Fruit fly (Drosophila melanogaster): ENCODE measurements around the gene Eip75B.

Gene Eip75B

dm6 chr3L:17942449-17942848 lies 122.0 kb downstream of the Eip75B start:
- TF ChIP-seq h (GFP tag; optimal IDR thresholded peaks at IDR 0.05): no peak
- TF ChIP-seq jim (GFP tag; optimal IDR thresholded peaks at IDR 0.05): no peak
- no peak for TF ChIP-seq Hr78 (GFP tag; optimal IDR thresholded peaks at IDR 0.05)
- TF ChIP-seq Abd-B (GFP tag; optimal IDR thresholded peaks at IDR 0.05): no peak
- TF ChIP-seq dmrt93B (GFP tag; optimal IDR thresholded peaks at IDR 0.05): no peak
- no peak for TF ChIP-seq psq (GFP tag; optimal IDR thresholded peaks at IDR 0.05)
- TF ChIP-seq fru (GFP tag; optimal IDR thresholded peaks at IDR 0.05): no peak
- TF ChIP-seq Hnf4 (GFP tag; optimal IDR thresholded peaks at IDR 0.05): no peak
- no peak for TF ChIP-seq Mio (GFP tag; optimal IDR thresholded peaks at IDR 0.05)
- TF ChIP-seq foxo (GFP tag; optimal IDR thresholded peaks at IDR 0.05): no peak
- TF ChIP-seq ey (GFP tag; optimal IDR thresholded peaks at IDR 0.05): no peak
- no peak for TF ChIP-seq Dfd (GFP tag; optimal IDR thresholded peaks at IDR 0.05)
- no peak for TF ChIP-seq br (GFP tag; optimal IDR thresholded peaks at IDR 0.05)

- TF ChIP-seq CG32264 (GFP tag; optimal IDR thresholded peaks at IDR 0.05): no peak
- no peak for TF ChIP-seq Sp1 (GFP tag; optimal IDR thresholded peaks at IDR 0.05)
- no peak for TF ChIP-seq Mio (GFP tag; optimal IDR thresholded peaks at IDR 0.05)
- no peak for TF ChIP-seq tai (GFP tag; optimal IDR thresholded peaks at IDR 0.05)
These were observed 122.9 kb downstream of the Eip75B start for dm6 chr3L:17941575-17941974.

- TF ChIP-seq HLH106 (tag; optimal IDR thresholded peaks at IDR 0.05) (no peak), CG32264 (GFP tag; optimal IDR thresholded peaks at IDR 0.05) (no peak), Sp1 (GFP tag; optimal IDR thresholded peaks at IDR 0.05) (no peak), Myc (optimal IDR thresholded peaks at IDR 0.05) (no peak), brk (GFP tag; optimal IDR thresholded peaks at IDR 0.05) (no peak), woc (GFP tag; optimal IDR thresholded peaks at IDR 0.05) (no peak), lola (GFP tag; optimal IDR thresholded peaks at IDR 0.05) (no peak), tai (GFP tag; optimal IDR thresholded peaks at IDR 0.05) (no peak), Dif (GFP tag; optimal IDR thresholded peaks at IDR 0.05; ENCODE audit: partially characterized antibody) (no peak), Hnf4 (GFP tag; optimal IDR thresholded peaks at IDR 0.05) (no peak), Hr78 (GFP tag; optimal IDR thresholded peaks at IDR 0.05) (no peak)
These were observed 123.5 kb downstream of the Eip75B start for dm6 chr3L:17940988-17941387.

dm6 chr3L:17939649-17940048 lies 124.8 kb downstream of the Eip75B start:
- no peak for TF ChIP-seq Dif (GFP tag; optimal IDR thresholded peaks at IDR 0.05; ENCODE audit: partially characterized antibody)
- TF ChIP-seq sage (GFP tag; optimal IDR thresholded peaks at IDR 0.05): no peak
- TF ChIP-seq HLH106 (tag; optimal IDR thresholded peaks at IDR 0.05): no peak

dm6 chr3L:17938622-17939021 lies 125.9 kb downstream of the Eip75B start:
- TF ChIP-seq brk (GFP tag; optimal IDR thresholded peaks at IDR 0.05) (no peak), usp (GFP tag; optimal IDR thresholded peaks at IDR 0.05) (no peak), woc (GFP tag; optimal IDR thresholded peaks at IDR 0.05) (no peak), CG32264 (GFP tag; optimal IDR thresholded peaks at IDR 0.05) (no peak), foxo (GFP tag; optimal IDR thresholded peaks at IDR 0.05) (no peak), Dif (GFP tag; optimal IDR thresholded peaks at IDR 0.05; ENCODE audit: partially characterized antibody) (no peak), Abd-B (GFP tag; optimal IDR thresholded peaks at IDR 0.05) (no peak), CG9705 (GFP tag; optimal IDR thresholded peaks at IDR 0.05) (no peak), ey (GFP tag; optimal IDR thresholded peaks at IDR 0.05) (no peak), sage (GFP tag; optimal IDR thresholded peaks at IDR 0.05) (no peak), fru (GFP tag; optimal IDR thresholded peaks at IDR 0.05) (no peak)

dm6 chr3L:17937315-17937714 lies 127.2 kb downstream of the Eip75B start:
- TF ChIP-seq usp (GFP tag; optimal IDR thresholded peaks at IDR 0.05): no peak
- TF ChIP-seq Hnf4 (GFP tag; optimal IDR thresholded peaks at IDR 0.05): no peak
- TF ChIP-seq dmrt93B (GFP tag; optimal IDR thresholded peaks at IDR 0.05): no peak
- no peak for TF ChIP-seq GATAd (GFP tag; optimal IDR thresholded peaks at IDR 0.05)
- no peak for TF ChIP-seq dl (GFP tag; optimal IDR thresholded peaks at IDR 0.05; ENCODE audit: insufficient read depth in 1 of 2, partially characterized antibody in 2 of 2)
- TF ChIP-seq sage (GFP tag; optimal IDR thresholded peaks at IDR 0.05): no peak
- TF ChIP-seq psq (GFP tag; optimal IDR thresholded peaks at IDR 0.05): no peak
- no peak for TF ChIP-seq Dif (GFP tag; optimal IDR thresholded peaks at IDR 0.05; ENCODE audit: partially characterized antibody)
- TF ChIP-seq fru (GFP tag; optimal IDR thresholded peaks at IDR 0.05): no peak
- TF ChIP-seq jim (GFP tag; optimal IDR thresholded peaks at IDR 0.05): no peak
- no peak for TF ChIP-seq pan (optimal IDR thresholded peaks at IDR 0.05)
